Worm (Caenorhabditis elegans) whole organism, midembryonic: Measurements from ENCODE around the gene Y54G9A.7.

ENCODE experiments used
- T22C8.4 ChIP-seq: fragments of 200-800 bp; sonication (Bioruptor generic); IDR thresholded peaks from 2 replicates; pipeline ENCODE4 v1.3.6; 2022; ENCODE audit warnings: missing genetic modification characterization, missing compliant biosample characterization
- cog-1 ChIP-seq: sonication (generic microtip); optimal IDR thresholded peaks from 2 replicates; lab custom pipeline; 2016; ENCODE audit warnings: missing genetic modification characterization, missing compliant biosample characterization
- flt-1 ChIP-seq: fragments of 200-800 bp; sonication (Bioruptor generic); IDR thresholded peaks from 2 replicates; pipeline ENCODE4 v1.3.6; 2022; ENCODE audit warnings: missing genetic modification characterization, missing compliant biosample characterization
- klf-2 ChIP-seq: fragments of 200-800 bp; sonication (Bioruptor generic); conservative IDR thresholded peaks from 2 replicates; pipeline ENCODE4 v1.3.6; 2022; ENCODE audit warnings: missing genetic modification reagents, missing genetic modification characterization, missing compliant biosample characterization
- med-1 ChIP-seq: sonication (generic microtip); optimal IDR thresholded peaks from 2 replicates; lab custom pipeline; 2017; ENCODE audit warnings: missing genetic modification characterization, mild to moderate bottlenecking, missing compliant biosample characterization, antibody characterized with exemption, missing genetic modification reagents; ENCODE audit not compliant: insufficient read depth
- tab-1 ChIP-seq: fragments of 200-800 bp; sonication (Bioruptor generic); IDR thresholded peaks from 2 replicates; pipeline ENCODE4 v1.3.6; 2022; ENCODE audit warnings: missing genetic modification characterization, missing compliant biosample characterization
- ztf-29 ChIP-seq: fragments of 200-800 bp; sonication (Bioruptor generic); IDR thresholded peaks from 2 replicates; pipeline ENCODE4 v1.3.6; 2022; ENCODE audit warnings: missing genetic modification reagents, missing genetic modification characterization, missing compliant biosample characterization

DNA sequence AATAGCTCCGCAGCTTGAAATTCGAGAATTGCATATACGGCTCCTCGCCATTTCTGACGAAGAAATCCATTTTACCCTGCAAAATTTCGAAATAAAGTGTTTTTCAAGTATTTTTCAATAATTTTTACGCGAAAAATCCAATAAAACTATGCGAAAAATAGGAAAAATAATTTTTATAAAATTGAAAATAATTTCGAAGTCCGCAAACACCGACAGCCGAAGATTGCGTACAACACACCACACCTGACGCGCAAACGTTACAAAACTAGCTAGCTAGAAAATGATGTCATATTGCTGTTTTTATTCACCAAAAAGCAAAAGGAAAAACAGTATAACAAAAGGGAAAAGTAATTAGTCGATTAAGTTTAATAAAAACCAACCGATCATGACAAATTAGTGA is 30.9 kb downstream of the Y54G9A.7 start, which contains the start of gene rpoa-1:
- TF ChIP-seq flt-1 (GFP tag; lab: Robert Waterston, UW) (no peak), ztf-29 (GFP tag; lab: Robert Waterston, UW) (no peak), klf-2 (GFP tag; lab: Robert Waterston, UW) (no peak), tab-1 (GFP tag; lab: Robert Waterston, UW) (no peak), med-1 (no peak), cog-1 (no peak), T22C8.4 (GFP tag; lab: Robert Waterston, UW) (no peak)
